Fruit fly (Drosophila melanogaster): Measurements from ENCODE around the gene Mpi.

- TF ChIP-seq CG8478 (optimal IDR thresholded peaks at IDR 0.05), result no peak
- TF ChIP-seq CTCF (optimal IDR thresholded peaks at IDR 0.05), result no peak
These were observed 12.1 kb downstream of the Mpi start, which contains the start of gene CG9471 for dm6 chr3R:9771519-9771972.

Data from S2 (cell line).